Fruit fly (Drosophila melanogaster): ENCODE results near the gene comt.

comt gene

dm6 chrX:13302615-13303526 lies 44.0 kb downstream of the comt start (continued):
- TF ChIP-seq Lpt (GFP tag; optimal IDR thresholded peaks at IDR 0.05) (peak; percentile 21), CG11762 (GFP tag; optimal IDR thresholded peaks at IDR 0.05; ENCODE audit: insufficient read depth) (no peak), CG6854 (GFP tag; optimal IDR thresholded peaks at IDR 0.05) (peak; percentile 69), spab (GFP tag; optimal IDR thresholded peaks at IDR 0.05) (peak; percentile 33), CG15336 (GFP tag; IDR thresholded peaks at IDR 0.05) (peak; percentile 41; the same call in 1 of the 2 replicates), CG3032 (tag; optimal IDR thresholded peaks at IDR 0.05) (peak; percentile 60), CG32006 (GFP tag; optimal IDR thresholded peaks at IDR 0.05) (peak; percentile 24), CG8319 (GFP tag; optimal IDR thresholded peaks at IDR 0.05) (peak; percentile 10), Eip75B (GFP tag; optimal IDR thresholded peaks at IDR 0.05) (no peak)

- TF ChIP-seq Sox14 (GFP tag; optimal IDR thresholded peaks at IDR 0.05) (no peak), CG8119 (GFP tag; IDR thresholded peaks at IDR 0.05) (no peak), fd59A (GFP tag; optimal IDR thresholded peaks at IDR 0.05) (no peak), dsx (GFP tag; optimal IDR thresholded peaks at IDR 0.05; ENCODE audit: poor library complexity, severe bottlenecking) (no peak), Eip93F (GFP tag; optimal IDR thresholded peaks at IDR 0.05) (no peak), svp (GFP tag) (no peak), Lpt (GFP tag; optimal IDR thresholded peaks at IDR 0.05) (no peak), CG3032 (tag; optimal IDR thresholded peaks at IDR 0.05) (no peak), CG6854 (GFP tag; optimal IDR thresholded peaks at IDR 0.05) (no peak)
Measured at dm6 chrX:13303527-13303655, 44.6 kb downstream of the comt start, which contains the start of gene IP3K2. TSS of gene IP3K2 (plus strand) at chrX:13303633.

dm6 chrX:13303656-13304647 lies 45.1 kb downstream of the comt start:
- TF ChIP-seq Smox (GFP tag; optimal IDR thresholded peaks at IDR 0.05) = no peak
- TF ChIP-seq ss (GFP tag; optimal IDR thresholded peaks at IDR 0.05) = peak; percentile 19 to 37
- no peak for TF ChIP-seq CG31627 (GFP tag; optimal IDR thresholded peaks at IDR 0.05)
- TF ChIP-seq CG6792 (GFP tag; optimal IDR thresholded peaks at IDR 0.05) = no peak
- TF ChIP-seq CG10631 (GFP tag; optimal IDR thresholded peaks at IDR 0.05) = no peak
- no peak for TF ChIP-seq dac (GFP tag; optimal IDR thresholded peaks at IDR 0.05)
- TF ChIP-seq CG6163 (GFP tag; IDR thresholded peaks at IDR 0.05) = peak; percentile 41; the same call in 1 of the 3 replicates
- no peak for TF ChIP-seq dsx (GFP tag; optimal IDR thresholded peaks at IDR 0.05; ENCODE audit: poor library complexity, severe bottlenecking)
- no peak for TF ChIP-seq CG4318 (GFP tag; optimal IDR thresholded peaks at IDR 0.05)
- 0 out of 3 replicates have a peak, but pooled peaks have one; percentile 23 for TF ChIP-seq eg (GFP tag; IDR thresholded peaks at IDR 0.05)
- TF ChIP-seq svp (GFP tag) = peak; percentile 91
- peak; percentile 6 for TF ChIP-seq esn (GFP tag; optimal IDR thresholded peaks at IDR 0.05)
- TF ChIP-seq CG3919 (GFP tag; optimal IDR thresholded peaks at IDR 0.05) = no peak
- TF ChIP-seq Sox102F (GFP tag; optimal IDR thresholded peaks at IDR 0.05) = no peak
- no peak for TF ChIP-seq CG32006 (GFP tag; optimal IDR thresholded peaks at IDR 0.05)
- no peak for TF ChIP-seq Ets21C (GFP tag; optimal IDR thresholded peaks at IDR 0.05)
- TF ChIP-seq CG34406 (GFP tag; optimal IDR thresholded peaks at IDR 0.05) = no peak
- TF ChIP-seq Met (GFP tag; optimal IDR thresholded peaks at IDR 0.05) = peak; percentile 24
- TF ChIP-seq Ets96B (tag; optimal IDR thresholded peaks at IDR 0.05) = no peak
- TF ChIP-seq Hr39 (GFP tag; optimal IDR thresholded peaks at IDR 0.05) = no peak
- TF ChIP-seq CG10669 (GFP tag; optimal IDR thresholded peaks at IDR 0.05) = no peak
- no peak for TF ChIP-seq fd59A (GFP tag; optimal IDR thresholded peaks at IDR 0.05)
- TF ChIP-seq acj6 (GFP tag; optimal IDR thresholded peaks at IDR 0.05) = no peak
- TF ChIP-seq CG9139 (GFP tag; optimal IDR thresholded peaks at IDR 0.05) = no peak
- no peak for TF ChIP-seq salr (GFP tag; optimal IDR thresholded peaks at IDR 0.05)
- TF ChIP-seq net (GFP tag; optimal IDR thresholded peaks at IDR 0.05) = peak; percentile 17
- no peak for TF ChIP-seq CG8319 (GFP tag; optimal IDR thresholded peaks at IDR 0.05)
- TF ChIP-seq CG6808 (GFP tag; optimal IDR thresholded peaks at IDR 0.05) = peak; percentile 18
- no peak for TF ChIP-seq Eip75B (GFP tag; optimal IDR thresholded peaks at IDR 0.05)
- TF ChIP-seq CG16779 (tag; optimal IDR thresholded peaks at IDR 0.05) = peak; percentile 6
- TF ChIP-seq lz (GFP tag; optimal IDR thresholded peaks at IDR 0.05) = no peak
- TF ChIP-seq Eip93F (GFP tag; optimal IDR thresholded peaks at IDR 0.05) = no peak
- TF ChIP-seq pdm3 (GFP tag; optimal IDR thresholded peaks at IDR 0.05) = no peak
- peak; percentile 53 for TF ChIP-seq Eip78C (GFP tag)
- no peak for TF ChIP-seq fd85E (GFP tag; optimal IDR thresholded peaks at IDR 0.05)
- no peak for TF ChIP-seq spab (GFP tag; optimal IDR thresholded peaks at IDR 0.05)
